Worm (Caenorhabditis elegans) whole organism, mixed stage, embryonic: ENCODE data around the gene pqn-29.

Source experiments
- lin-13 ChIP-seq: fragments of 150-350 bp; optimal IDR thresholded peaks from 2 replicates; lab custom pipeline; 2014; ENCODE audit warnings: missing biosample characterization, missing genetic modification characterization
- mls-2 ChIP-seq: sonication (generic microtip); optimal IDR thresholded peaks from 2 replicates; lab custom pipeline; 2016; ENCODE audit warnings: mild to moderate bottlenecking, missing genetic modification characterization, moderate library complexity, missing compliant biosample characterization

ce11 chrIII:4653912-4654311, 7.8 kb upstream of the pqn-29 start:
- no peak for TF ChIP-seq mls-2 (tag; lab: Kevin White, UChicago)
- no peak for TF ChIP-seq lin-13 (tag; lab: Kevin White, UChicago)
